Worm (Caenorhabditis elegans) whole organism, L2 larva: ENCODE data around the gene mltn-7.

Experiments used
- gmeb-1 ChIP-seq: fragments of 150-350 bp; optimal IDR thresholded peaks from 2 replicates; lab custom pipeline; 2014; ENCODE audit warnings: missing biosample characterization, missing genetic modification characterization
- nhr-10 ChIP-seq: sonication (generic microtip); optimal IDR thresholded peaks from 2 replicates; lab custom pipeline; 2017; ENCODE audit warnings: missing biosample characterization, missing genetic modification characterization
- nhr-77 ChIP-seq: fragments of 150-350 bp; optimal IDR thresholded peaks from 2 replicates; lab custom pipeline; 2014; ENCODE audit warnings: missing biosample characterization, missing genetic modification characterization
- unc-39 ChIP-seq: fragments of 150-350 bp; optimal IDR thresholded peaks from 2 replicates; lab custom pipeline; 2014; ENCODE audit warnings: missing biosample characterization, missing genetic modification characterization
- unc-62 ChIP-seq: fragments of 150-350 bp; optimal IDR thresholded peaks from 2 replicates; lab custom pipeline; 2014; ENCODE audit warnings: missing biosample characterization, missing genetic modification reagents, missing genetic modification characterization
- ztf-11 ChIP-seq: sonication (generic microtip); optimal IDR thresholded peaks from 2 replicates; lab custom pipeline; 2017; ENCODE audit warnings: missing biosample characterization, missing genetic modification characterization

- TF ChIP-seq nhr-77 (tag; lab: Kevin White, UChicago) (no peak), nhr-10 (no peak), gmeb-1 (no peak), unc-62 (GFP tag; lab: Kevin White, UChicago) (no peak), ztf-11 (tag; lab: Kevin White, UChicago) (no peak), unc-39 (tag; lab: Kevin White, UChicago) (no peak)
Measured at ce11 chrV:364650-365049, 5.5 kb upstream of the mltn-7 start, which contains the start of gene mltn-6.
